Fruit fly (Drosophila melanogaster) whole organism, prepupa: ENCODE results near the gene Osi19.
A peak's percentile ranks its signal among the peaks of the same experiment; 100 is the strongest.

ENCODE experiments used
- CG10631 ChIP-seq: fragments of 200-800 bp; sonication (Bioruptor generic); optimal IDR thresholded peaks from 2 replicates; lab custom pipeline; 2016; ENCODE audit warnings: missing biosample characterization, missing genetic modification characterization
- CG10669 ChIP-seq: fragments of 200-800 bp; sonication (Bioruptor generic); optimal IDR thresholded peaks from 3 replicates; lab custom pipeline; 2018; ENCODE audit warnings: missing biosample characterization, mild to moderate bottlenecking, missing genetic modification characterization, moderate library complexity
- CG11294 ChIP-seq: fragments of 200-800 bp; sonication (Bioruptor generic); IDR thresholded peaks from 2 replicates; pipeline ENCODE4 v1.3.6; 2022; ENCODE audit warnings: missing biosample characterization, missing genetic modification characterization
- CG11902 ChIP-seq: fragments of 200-800 bp; sonication (Bioruptor generic); optimal IDR thresholded peaks from 3 replicates; lab custom pipeline; 2016; ENCODE audit warnings: missing biosample characterization, missing genetic modification characterization
- CG1621 ChIP-seq: fragments of 200-800 bp; sonication (Bioruptor generic); optimal IDR thresholded peaks from 3 replicates; lab custom pipeline; 2018; ENCODE audit warnings: missing biosample characterization, mild to moderate bottlenecking, missing genetic modification characterization
- CG3032 ChIP-seq: fragments of 200-800 bp; optimal IDR thresholded peaks from 2 replicates; lab custom pipeline; 2019; ENCODE audit warnings: missing biosample characterization, mild to moderate bottlenecking, missing genetic modification characterization, moderate library complexity
- CG31627 ChIP-seq: fragments of 200-800 bp; sonication (Bioruptor generic); optimal IDR thresholded peaks from 3 replicates; lab custom pipeline; 2016; ENCODE audit warnings: missing biosample characterization, missing genetic modification characterization
- CG32006 ChIP-seq: fragments of 200-800 bp; sonication (Bioruptor generic); optimal IDR thresholded peaks from 3 replicates; lab custom pipeline; 2017; ENCODE audit warnings: missing biosample characterization, mild to moderate bottlenecking, missing genetic modification characterization
- CG34406 ChIP-seq: fragments of 200-800 bp; sonication (Bioruptor generic); optimal IDR thresholded peaks from 3 replicates; lab custom pipeline; 2016; ENCODE audit warnings: missing biosample characterization, missing genetic modification characterization
- CG3919 ChIP-seq: fragments of 200-800 bp; sonication (Bioruptor generic); optimal IDR thresholded peaks from 3 replicates; lab custom pipeline; 2016; ENCODE audit warnings: missing biosample characterization, missing genetic modification characterization
- CG6163 ChIP-seq: fragments of 200-800 bp; sonication (Bioruptor generic); IDR thresholded peaks from 3 replicates; pipeline ENCODE4 v1.3.6; 2022; ENCODE audit warnings: missing biosample characterization, missing genetic modification characterization
- CG8319 ChIP-seq: fragments of 200-800 bp; sonication (Bioruptor generic); optimal IDR thresholded peaks from 3 replicates; lab custom pipeline; 2016; ENCODE audit warnings: missing biosample characterization, missing genetic modification characterization
- CG9139 ChIP-seq: fragments of 200-800 bp; sonication (Bioruptor generic); optimal IDR thresholded peaks from 3 replicates; lab custom pipeline; 2017; ENCODE audit warnings: missing biosample characterization, mild to moderate bottlenecking, missing genetic modification characterization
- Ets21C ChIP-seq: fragments of 200-800 bp; sonication (Bioruptor generic); optimal IDR thresholded peaks from 3 replicates; lab custom pipeline; 2016; ENCODE audit warnings: missing biosample characterization, missing genetic modification characterization
- Gug ChIP-seq: fragments of 200-800 bp; sonication (Bioruptor generic); IDR thresholded peaks from 2 replicates; pipeline ENCODE4 v1.3.6; 2022; ENCODE audit warnings: missing biosample characterization, missing genetic modification characterization
- Hr38 ChIP-seq: sonication (Bioruptor generic); optimal IDR thresholded peaks from 2 replicates; lab custom pipeline; 2016; ENCODE audit warnings: missing biosample characterization, missing genetic modification characterization
- Hr4 ChIP-seq: fragments of 200-800 bp; sonication (Bioruptor generic); optimal IDR thresholded peaks from 3 replicates; lab custom pipeline; 2016; ENCODE audit warnings: missing biosample characterization, missing genetic modification characterization
- Met ChIP-seq: fragments of 200-800 bp; sonication (Bioruptor generic); optimal IDR thresholded peaks from 3 replicates; lab custom pipeline; 2016; ENCODE audit warnings: missing biosample characterization, missing genetic modification characterization
- OdsH ChIP-seq: fragments of 200-800 bp; sonication (Bioruptor generic); optimal IDR thresholded peaks from 3 replicates; lab custom pipeline; 2016; ENCODE audit warnings: missing biosample characterization, missing genetic modification characterization
- Smox ChIP-seq: fragments of 200-800 bp; sonication (Bioruptor generic); optimal IDR thresholded peaks from 3 replicates; lab custom pipeline; 2016; ENCODE audit warnings: missing biosample characterization, missing genetic modification characterization
- Sox14 ChIP-seq: fragments of 200-800 bp; sonication (Bioruptor generic); optimal IDR thresholded peaks from 3 replicates; lab custom pipeline; 2016; ENCODE audit warnings: missing biosample characterization, missing genetic modification characterization
- achi ChIP-seq: fragments of 200-800 bp; sonication (Bioruptor generic); optimal IDR thresholded peaks from 3 replicates; lab custom pipeline; 2016; ENCODE audit warnings: missing biosample characterization, missing genetic modification characterization
- cyc ChIP-seq: fragments of 200-800 bp; sonication (Bioruptor generic); optimal IDR thresholded peaks from 3 replicates; lab custom pipeline; 2016; ENCODE audit warnings: missing biosample characterization, missing genetic modification characterization
- dac ChIP-seq: fragments of 200-800 bp; sonication (Bioruptor generic); optimal IDR thresholded peaks from 2 replicates; lab custom pipeline; 2017; ENCODE audit warnings: missing biosample characterization, mild to moderate bottlenecking, missing genetic modification characterization
- esn ChIP-seq: fragments of 200-800 bp; sonication (Bioruptor generic); optimal IDR thresholded peaks from 2 replicates; lab custom pipeline; 2016; ENCODE audit warnings: missing biosample characterization, mild to moderate bottlenecking, missing genetic modification characterization, moderate library complexity
- fd85E ChIP-seq: fragments of 200-800 bp; sonication (Bioruptor generic); optimal IDR thresholded peaks from 3 replicates; lab custom pipeline; 2016; ENCODE audit warnings: missing biosample characterization, missing genetic modification characterization
- salr ChIP-seq, 2 experiments: fragments of 200-800 bp; sonication (Bioruptor generic); optimal IDR thresholded peaks; 3 replicates each; lab custom pipeline; 2016 to 2018; ENCODE audit warnings: missing biosample characterization in 2 of 2, missing genetic modification characterization in 2 of 2, mild to moderate bottlenecking in 1 of 2
- svp ChIP-seq: fragments of 200-800 bp; sonication (Bioruptor generic); peaks from one replicate; lab custom pipeline; 2016; ENCODE audit warnings: missing biosample characterization, missing genetic modification characterization
- topi ChIP-seq: fragments of 200-800 bp; sonication (Bioruptor generic); optimal IDR thresholded peaks from 3 replicates; lab custom pipeline; 2016; ENCODE audit warnings: missing biosample characterization, missing genetic modification characterization
- vri ChIP-seq: fragments of 200-800 bp; sonication (Bioruptor generic); optimal IDR thresholded peaks from 3 replicates; lab custom pipeline; 2016; ENCODE audit warnings: missing biosample characterization, mild to moderate bottlenecking, missing genetic modification characterization

The Osi19 gene

DNA sequence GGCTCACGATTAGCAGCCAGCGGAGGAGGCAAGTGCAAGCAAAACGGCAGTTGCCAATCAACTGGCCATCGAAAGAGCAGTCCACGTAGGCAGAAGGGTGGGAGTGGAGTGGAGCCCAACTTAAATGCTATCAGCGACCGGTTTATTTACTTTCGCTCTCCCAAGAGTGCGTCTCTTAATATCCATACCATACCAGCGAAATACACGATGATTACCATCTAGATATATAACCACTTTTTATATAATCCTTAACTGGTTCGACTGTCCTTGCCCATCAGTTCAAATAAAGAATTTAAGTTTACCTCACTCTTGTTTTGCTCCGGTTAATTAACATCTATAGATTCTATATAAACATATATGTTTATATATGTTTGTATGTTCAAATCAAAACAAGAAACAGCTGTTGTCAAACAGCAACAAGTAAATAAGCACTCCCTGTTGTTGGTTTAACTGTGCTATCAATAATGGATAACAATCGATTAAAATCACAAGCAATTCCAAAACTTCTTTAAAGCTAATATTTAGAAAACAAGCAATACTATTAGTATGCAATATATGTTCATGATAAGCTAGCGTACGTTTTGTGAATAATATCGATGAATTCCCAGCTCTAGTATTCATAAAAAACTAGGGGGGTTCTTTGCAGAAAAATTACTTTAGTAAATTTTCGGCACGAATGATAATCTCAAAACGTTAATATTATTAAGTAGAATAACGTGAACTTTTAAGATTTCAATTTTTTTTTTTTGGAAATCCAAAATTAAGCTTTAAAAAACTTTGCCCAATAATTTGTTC lies 38.5 kb downstream of the Osi19 start (continued):
- TF ChIP-seq dac (GFP tag; lab: Kevin White, UChicago) (no peak), Gug (GFP tag; lab: Robert Waterston, UW) (no peak), fd85E (GFP tag; lab: Kevin White, UChicago) (peak; percentile 29), CG31627 (peak; percentile 27), salr (GFP tag; optimal IDR thresholded peaks at IDR 0.05; lab: Kevin White, UChicago) (no peak), vri (GFP tag; lab: Kevin White, UChicago) (no peak), achi (GFP tag; lab: Kevin White, UChicago) (peak; percentile 42), CG6163 (peak; percentile 61; the same call in 1 of the 3 replicates), CG11902 (no peak), Hr38 (GFP tag; lab: Kevin White, UChicago) (no peak)

DNA sequence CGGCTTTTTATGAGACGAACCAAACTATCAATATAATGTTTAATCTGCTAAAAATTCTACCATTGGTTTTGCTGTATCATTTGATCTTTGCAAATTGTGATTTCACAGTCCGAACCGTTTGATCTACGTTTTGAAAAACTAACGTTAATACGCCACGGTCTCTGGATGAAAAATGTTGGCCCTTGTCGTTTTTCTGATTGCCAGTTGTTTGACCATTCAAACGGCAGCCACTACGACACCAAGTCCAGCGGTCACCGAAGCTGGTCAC lies 39.1 kb downstream of the Osi19 start, which contains the start of gene CG42564:
TSS of gene CG42564 (plus strand) at position 169 of the 268 bp plus-strand sequence.
- no peak for TF ChIP-seq CG11294 (GFP tag; lab: Robert Waterston, UW)
- peak; percentile 33 for TF ChIP-seq esn (GFP tag; lab: Kevin White, UChicago)

DNA sequence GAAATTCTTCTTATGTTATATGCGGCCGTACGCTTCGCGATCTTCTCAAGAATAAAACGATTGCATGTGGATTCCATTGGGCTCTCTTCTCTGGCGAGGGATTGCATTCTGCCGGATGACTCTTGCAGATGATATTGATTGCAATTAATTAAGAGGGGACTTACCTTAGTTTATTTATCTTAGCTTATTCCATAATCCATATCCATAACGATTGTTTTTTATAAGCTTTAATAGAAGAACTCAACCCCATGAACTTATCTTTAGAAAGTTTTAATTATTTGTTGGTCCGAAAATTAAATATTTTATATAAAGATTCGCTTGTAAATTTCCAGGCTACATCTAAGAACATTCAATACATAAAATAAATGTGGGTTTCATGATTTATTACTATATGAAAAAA lies 40.8 kb downstream of the Osi19 start, which contains the start of gene CRAT:
TSS of gene CRAT (minus strand) at position 101 of the 400 bp plus-strand sequence.
- no peak for TF ChIP-seq Ets21C (GFP tag; lab: Kevin White, UChicago)
- no peak for TF ChIP-seq CG10669 (GFP tag; lab: Kevin White, UChicago)
- TF ChIP-seq OdsH (GFP tag; lab: Kevin White, UChicago): no peak
- TF ChIP-seq Hr4 (GFP tag; lab: Kevin White, UChicago): no peak
- no peak for TF ChIP-seq CG9139 (GFP tag; lab: Kevin White, UChicago)
- TF ChIP-seq Gug (GFP tag; lab: Robert Waterston, UW): no peak

DNA sequence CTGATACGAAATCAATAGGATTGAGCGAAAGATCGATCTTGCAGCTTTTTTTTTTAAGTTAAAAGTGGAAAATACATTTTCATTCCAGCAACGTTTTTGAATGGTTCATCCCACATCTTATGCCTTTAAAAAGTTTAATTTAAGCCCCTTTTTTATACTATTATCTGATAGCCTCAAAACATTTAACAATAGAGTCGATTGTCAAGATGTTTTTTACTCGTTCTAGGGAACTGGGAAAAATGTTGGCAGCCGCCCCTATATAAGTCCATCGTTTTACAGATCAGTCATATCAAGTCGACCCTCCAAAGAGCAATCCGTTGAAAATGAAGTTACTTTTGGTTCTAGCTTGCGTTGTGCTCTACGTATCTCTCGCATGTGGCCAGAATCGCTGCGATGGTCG lies 42.3 kb downstream of the Osi19 start, which contains the start of gene CG42537:
TSS of gene CG42537 (plus strand) at position 301 of the 400 bp plus-strand sequence.
- TF ChIP-seq CG10631 (no peak), CG32006 (GFP tag; lab: Kevin White, UChicago) (no peak)

DNA sequence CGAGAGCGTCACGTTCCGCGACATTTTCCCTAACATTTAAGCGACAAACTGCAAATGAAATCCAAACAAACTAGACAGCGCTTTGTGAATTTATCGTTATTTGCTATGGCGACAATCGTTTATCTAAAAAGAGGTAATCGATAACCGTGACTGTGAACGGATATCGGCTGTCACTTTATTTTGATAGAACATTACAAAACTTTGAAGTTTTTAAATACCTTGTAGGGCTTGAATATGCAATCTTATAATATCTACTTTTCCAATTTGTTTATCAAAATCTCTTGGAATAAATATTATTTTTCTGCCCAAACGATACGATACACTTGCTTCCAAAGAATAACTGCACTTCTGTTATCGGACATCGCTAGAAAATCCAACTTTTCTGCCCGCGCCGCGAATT lies 45.0 kb downstream of the Osi19 start, which contains the start of the genes CG1024 and TfIIFalpha:
TSS of gene CG1024 (minus strand) at position 200 of the 400 bp plus-strand sequence.
TSS of gene TfIIFalpha (plus strand) at position 339 of the 400 bp plus-strand sequence.
- TF ChIP-seq topi (no peak), CG3919 (GFP tag; lab: Kevin White, UChicago) (no peak), Smox (GFP tag; lab: Kevin White, UChicago) (no peak), CG3032 (tag; lab: Kevin White, UChicago) (peak; percentile 22), Sox14 (GFP tag; lab: Kevin White, UChicago) (peak; percentile 10), esn (GFP tag; lab: Kevin White, UChicago) (peak; percentile 41), CG8319 (GFP tag; lab: Kevin White, UChicago) (no peak), fd85E (GFP tag; lab: Kevin White, UChicago) (no peak), cyc (GFP tag; lab: Kevin White, UChicago) (peak; percentile 4)
- TF ChIP-seq, all 60 proteins: peak for 4

DNA sequence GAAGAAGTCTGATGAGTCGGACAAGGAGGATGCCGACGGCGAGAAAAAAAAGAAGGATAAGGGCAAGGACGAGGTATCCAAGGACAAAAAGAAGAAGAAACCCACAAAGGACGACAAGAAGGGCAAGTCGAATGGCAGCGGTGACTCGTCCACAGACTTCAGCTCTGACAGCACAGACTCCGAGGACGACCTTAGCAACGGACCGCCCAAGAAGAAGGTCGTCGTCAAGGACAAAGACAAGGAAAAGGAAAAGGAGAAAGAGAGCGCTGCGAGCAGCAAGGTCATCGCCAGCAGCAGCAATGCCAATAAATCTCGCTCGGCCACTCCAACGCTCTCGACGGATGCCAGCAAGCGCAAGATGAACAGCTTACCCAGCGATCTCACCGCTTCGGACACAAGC lies 46.6 kb downstream of the Osi19 start:
- TF ChIP-seq CG1621 (no peak), svp (no peak), CG34406 (no peak), CG3032 (tag; lab: Kevin White, UChicago) (no peak), OdsH (GFP tag; lab: Kevin White, UChicago) (no peak), Met (GFP tag; lab: Kevin White, UChicago) (no peak), CG3919 (GFP tag; lab: Kevin White, UChicago) (no peak), dac (GFP tag; lab: Kevin White, UChicago) (no peak)
